Worm (Caenorhabditis elegans): ENCODE data around the gene kdin-1.

ce11 chrIV:11038618-11038664 is at the start of gene kdin-1:
- TF ChIP-seq sea-1 (GFP tag; conservative IDR thresholded peaks at IDR 0.05): no peak
- TF ChIP-seq B0310.2 (tag; optimal IDR thresholded peaks at IDR 0.05): no peak
- no peak for TF ChIP-seq ama-1 (optimal IDR thresholded peaks at IDR 0.05)
- no peak for TF ChIP-seq F13C5.2 (tag; optimal IDR thresholded peaks at IDR 0.05)
- TF ChIP-seq flt-1 (GFP tag; IDR thresholded peaks at IDR 0.05): no peak
- no peak for TF ChIP-seq aly-1 (tag; optimal IDR thresholded peaks at IDR 0.05)
- TF ChIP-seq hmbx-1 (tag; optimal IDR thresholded peaks at IDR 0.05): no peak
